Fruit fly (Drosophila melanogaster) whole organism, pupa: ENCODE measurements around the gene Trmt61.
A peak's percentile ranks its signal among the peaks of the same experiment; 100 is the strongest.

Source experiments
- CG10348 ChIP-seq: fragments of 200-800 bp; sonication (Bioruptor generic); IDR thresholded peaks from 2 replicates; pipeline ENCODE4 v1.3.6; 2022; ENCODE audit warnings: missing biosample characterization, missing genetic modification characterization
- CG12605 ChIP-seq: fragments of 200-800 bp; sonication (Bioruptor generic); IDR thresholded peaks from 2 replicates; pipeline ENCODE4 v1.3.6; 2022; ENCODE audit warnings: missing biosample characterization, missing genetic modification characterization
- CG13204 ChIP-seq: fragments of 200-800 bp; sonication (Bioruptor generic); optimal IDR thresholded peaks from 2 replicates; lab custom pipeline; 2018; ENCODE audit warnings: missing biosample characterization, mild to moderate bottlenecking, missing genetic modification characterization, moderate library complexity
- CG14655 ChIP-seq: fragments of 200-800 bp; sonication (Bioruptor generic); optimal IDR thresholded peaks from 3 replicates; lab custom pipeline; 2017; ENCODE audit warnings: mild to moderate bottlenecking, missing biosample characterization, missing genetic modification reagents, missing genetic modification characterization
- CG15710 ChIP-seq: fragments of 200-800 bp; sonication (Bioruptor generic); optimal IDR thresholded peaks from 2 replicates; lab custom pipeline; 2018; ENCODE audit warnings: missing biosample characterization, mild to moderate bottlenecking, missing genetic modification characterization, moderate library complexity
- CG17806 ChIP-seq: fragments of 200-800 bp; sonication (Bioruptor generic); optimal IDR thresholded peaks from 2 replicates; lab custom pipeline; 2018; ENCODE audit warnings: missing biosample characterization, mild to moderate bottlenecking, missing genetic modification characterization, moderate library complexity
- CG32121 ChIP-seq: fragments of 200-800 bp; sonication (Bioruptor generic); IDR thresholded peaks from 2 replicates; pipeline ENCODE4 v1.3.6; 2022; ENCODE audit warnings: missing biosample characterization, missing genetic modification characterization
- CG34367 ChIP-seq: fragments of 200-800 bp; sonication (Bioruptor generic); optimal IDR thresholded peaks from 2 replicates; lab custom pipeline; 2018; ENCODE audit warnings: missing biosample characterization, mild to moderate bottlenecking, missing genetic modification characterization
- CG4496 ChIP-seq: fragments of 200-800 bp; sonication (Bioruptor generic); IDR thresholded peaks from 3 replicates; pipeline ENCODE4 v1.3.6; 2022; ENCODE audit warnings: missing biosample characterization, missing genetic modification characterization
- CG8159 ChIP-seq: fragments of 200-800 bp; sonication (Bioruptor generic); optimal IDR thresholded peaks from 3 replicates; lab custom pipeline; 2018; ENCODE audit warnings: missing biosample characterization, mild to moderate bottlenecking, missing genetic modification characterization, moderate library complexity
- CG8301 ChIP-seq: fragments of 200-800 bp; sonication (Bioruptor generic); optimal IDR thresholded peaks from 2 replicates; lab custom pipeline; 2018; ENCODE audit warnings: missing biosample characterization, mild to moderate bottlenecking, missing genetic modification characterization
- CG9948 ChIP-seq: fragments of 200-800 bp; sonication (Bioruptor generic); optimal IDR thresholded peaks from 2 replicates; lab custom pipeline; 2018; ENCODE audit warnings: missing biosample characterization, mild to moderate bottlenecking, missing genetic modification characterization, moderate library complexity
- D1 ChIP-seq: fragments of 200-800 bp; sonication (Bioruptor generic); optimal IDR thresholded peaks from 2 replicates; lab custom pipeline; 2018; ENCODE audit warnings: missing biosample characterization, mild to moderate bottlenecking, missing genetic modification characterization, moderate library complexity
- EcR ChIP-seq: fragments of 200-800 bp; sonication (Bioruptor generic); optimal IDR thresholded peaks from 3 replicates; lab custom pipeline; 2019; ENCODE audit warnings: missing biosample characterization, missing genetic modification characterization, mild to moderate bottlenecking, moderate library complexity, missing genetic modification reagents
- Ets98B ChIP-seq: fragments of 200-800 bp; sonication (Bioruptor generic); IDR thresholded peaks from 2 replicates; pipeline ENCODE4 v1.3.6; 2022; ENCODE audit warnings: missing biosample characterization, missing genetic modification characterization
- Pif1A ChIP-seq: fragments of 200-800 bp; sonication (Bioruptor generic); optimal IDR thresholded peaks from 3 replicates; lab custom pipeline; 2016; ENCODE audit warnings: missing biosample characterization, missing genetic modification characterization
- Pif1B ChIP-seq: fragments of 200-800 bp; sonication (Bioruptor generic); optimal IDR thresholded peaks from 3 replicates; lab custom pipeline; 2016; ENCODE audit warnings: missing biosample characterization, missing genetic modification characterization
- Snoo ChIP-seq: fragments of 200-800 bp; sonication (Bioruptor generic); optimal IDR thresholded peaks from 3 replicates; lab custom pipeline; 2017; ENCODE audit warnings: missing biosample characterization, mild to moderate bottlenecking, missing genetic modification characterization, inconsistent platforms
- fd96Ca ChIP-seq: fragments of 200-800 bp; sonication (Bioruptor generic); IDR thresholded peaks from 3 replicates; pipeline ENCODE4 v1.3.6; 2022; ENCODE audit warnings: missing biosample characterization, missing genetic modification characterization
- gl ChIP-seq: fragments of 200-800 bp; sonication (Bioruptor generic); optimal IDR thresholded peaks from 2 replicates; lab custom pipeline; 2018; ENCODE audit warnings: missing biosample characterization, mild to moderate bottlenecking, missing genetic modification characterization
- rn ChIP-seq: fragments of 200-800 bp; sonication (Bioruptor generic); IDR thresholded peaks from 2 replicates; pipeline ENCODE4 v1.3.6; 2022; ENCODE audit warnings: missing biosample characterization, missing genetic modification characterization

Trmt61 gene

dm6 chr3R:26105407-26105806 is 46.1 kb downstream of the Trmt61 start:
- no peak for TF ChIP-seq CG32121
- TF ChIP-seq CG10348 (GFP tag; lab: Robert Waterston, UW): no peak
- TF ChIP-seq, all 21 proteins: peak for 0

dm6 chr3R:26105924-26106494 is 46.7 kb downstream of the Trmt61 start:
- TF ChIP-seq CG8159 (tag; lab: Kevin White, UChicago) (peak; percentile 52), CG32121 (peak; percentile 41; the same call in 1 of the 2 replicates), rn (GFP tag; lab: Robert Waterston, UW) (peak; percentile 31; the same call in 1 of the 2 replicates), CG12605 (GFP tag; lab: Robert Waterston, UW) (peak; percentile 30; the same call in 1 of the 2 replicates), Ets98B (peak; percentile 77), D1 (tag; lab: Kevin White, UChicago) (no peak), CG10348 (GFP tag; lab: Robert Waterston, UW) (peak; percentile 38; the same call in 1 of the 2 replicates), Snoo (tag; lab: Kevin White, UChicago) (no peak), Pif1A (GFP tag; lab: Kevin White, UChicago) (no peak), CG9948 (tag; lab: Kevin White, UChicago) (no peak), CG14655 (peak; percentile 44), EcR (no peak), gl (tag; lab: Kevin White, UChicago) (no peak), CG15710 (tag; lab: Kevin White, UChicago) (no peak), CG34367 (no peak), CG8301 (tag; lab: Kevin White, UChicago) (peak; percentile 40), fd96Ca (GFP tag; lab: Robert Waterston, UW) (peak; percentile 61; the same call in 1 of the 3 replicates), CG17806 (tag; lab: Kevin White, UChicago) (peak; percentile 17), CG13204 (GFP tag; lab: Kevin White, UChicago) (no peak), CG4496 (GFP tag; lab: Robert Waterston, UW) (peak; percentile 79), Pif1B (GFP tag; lab: Kevin White, UChicago) (peak; percentile 16)

dm6 chr3R:26106595-26107152 is 47.4 kb downstream of the Trmt61 start, which contains the start of gene Cipc:
Gene Cipc, plus strand, starts transcription at chr3R:26106868.
- TF ChIP-seq Ets98B (peak; percentile 81), rn (GFP tag; lab: Robert Waterston, UW) (no peak), CG12605 (GFP tag; lab: Robert Waterston, UW) (no peak), CG17806 (tag; lab: Kevin White, UChicago) (peak; percentile 44), fd96Ca (GFP tag; lab: Robert Waterston, UW) (peak; percentile 80), CG8301 (tag; lab: Kevin White, UChicago) (peak; percentile 40), CG10348 (GFP tag; lab: Robert Waterston, UW) (no peak), D1 (tag; lab: Kevin White, UChicago) (no peak), Snoo (tag; lab: Kevin White, UChicago) (peak; percentile 64), CG4496 (GFP tag; lab: Robert Waterston, UW) (peak; percentile 65; the same call in 1 of the 3 replicates), gl (tag; lab: Kevin White, UChicago) (no peak), CG9948 (tag; lab: Kevin White, UChicago) (peak; percentile 24), EcR (peak; percentile 26), CG34367 (no peak), Pif1A (GFP tag; lab: Kevin White, UChicago) (peak; percentile 77), CG13204 (GFP tag; lab: Kevin White, UChicago) (peak; percentile 56), CG32121 (peak; percentile 72), Pif1B (GFP tag; lab: Kevin White, UChicago) (peak; percentile 76), CG15710 (tag; lab: Kevin White, UChicago) (peak; percentile 46), CG14655 (peak; percentile 63), CG8159 (tag; lab: Kevin White, UChicago) (peak; percentile 61)

- no peak for TF ChIP-seq gl (tag; lab: Kevin White, UChicago)
- TF ChIP-seq Pif1B (GFP tag; lab: Kevin White, UChicago): no peak
- TF ChIP-seq CG12605 (GFP tag; lab: Robert Waterston, UW): 0 out of 2 replicates have a peak, but pooled peaks have one; percentile 13
- TF ChIP-seq CG15710 (tag; lab: Kevin White, UChicago): no peak
- TF ChIP-seq CG32121: no peak
- TF ChIP-seq CG8301 (tag; lab: Kevin White, UChicago): no peak
- no peak for TF ChIP-seq CG13204 (GFP tag; lab: Kevin White, UChicago)
- TF ChIP-seq Snoo (tag; lab: Kevin White, UChicago): no peak
- TF ChIP-seq rn (GFP tag; lab: Robert Waterston, UW): no peak
These were observed 49.1 kb downstream of the Trmt61 start for dm6 chr3R:26108424-26108823.
